Worm (Caenorhabditis elegans) whole organism, L4 larva: ENCODE data around the gene T27D12.6.

Experiments used
- D1046.2 ChIP-seq: fragments of 200-800 bp; sonication (Bioruptor generic); IDR thresholded peaks from 2 replicates; pipeline ENCODE4 v1.3.6; 2022; ENCODE audit warnings: missing genetic modification characterization, missing compliant biosample characterization
- F10B5.3 ChIP-seq: sonication (generic microtip); optimal IDR thresholded peaks from 2 replicates; lab custom pipeline; 2016; ENCODE audit warnings: mild to moderate bottlenecking, missing genetic modification characterization, missing compliant biosample characterization
- T20F7.1 ChIP-seq: fragments of 200-800 bp; sonication (Bioruptor generic); optimal IDR thresholded peaks from 2 replicates; lab custom pipeline; 2018; ENCODE audit warnings: mild to moderate bottlenecking, missing genetic modification characterization, missing compliant biosample characterization
- Y48G9A.11 ChIP-seq: fragments of 200-800 bp; sonication (Bioruptor generic); IDR thresholded peaks from 2 replicates; pipeline ENCODE4 v1.3.6; 2022; ENCODE audit warnings: missing genetic modification reagents, missing genetic modification characterization, missing compliant biosample characterization
- Y5F2A.4 ChIP-seq: fragments of 200-800 bp; sonication (Bioruptor generic); optimal IDR thresholded peaks from 2 replicates; lab custom pipeline; 2018; ENCODE audit warnings: mild to moderate bottlenecking, missing genetic modification characterization, missing compliant biosample characterization
- aly-2 ChIP-seq: sonication (generic microtip); optimal IDR thresholded peaks from 2 replicates; lab custom pipeline; 2018; ENCODE audit warnings: missing biosample characterization, missing genetic modification characterization
- arid-1 ChIP-seq: fragments of 200-800 bp; sonication (Bioruptor generic); conservative IDR thresholded peaks from 2 replicates; pipeline ENCODE4 v1.3.6; 2022; ENCODE audit warnings: missing genetic modification reagents, missing genetic modification characterization, missing compliant biosample characterization
- ceh-20 ChIP-seq: fragments of 200-800 bp; sonication (Bioruptor generic); IDR thresholded peaks from 2 replicates; pipeline ENCODE4 v1.3.6; 2022; ENCODE audit warnings: missing genetic modification reagents, missing genetic modification characterization, missing compliant biosample characterization
- ceh-32 ChIP-seq: sonication (generic microtip); optimal IDR thresholded peaks from 2 replicates; lab custom pipeline; 2016; ENCODE audit warnings: mild to moderate bottlenecking, missing genetic modification characterization, missing compliant biosample characterization; ENCODE audit not compliant: poor library complexity
- ceh-44 ChIP-seq: fragments of 200-800 bp; sonication (Bioruptor generic); IDR thresholded peaks from 2 replicates; pipeline ENCODE4 v1.3.6; 2022; ENCODE audit warnings: missing genetic modification reagents, missing genetic modification characterization, missing compliant biosample characterization
- ceh-82 ChIP-seq: sonication (generic microtip); optimal IDR thresholded peaks from 2 replicates; lab custom pipeline; 2017; ENCODE audit warnings: missing biosample characterization, missing genetic modification characterization
- cey-2 ChIP-seq: sonication (generic microtip); optimal IDR thresholded peaks from 3 replicates; lab custom pipeline; 2017; ENCODE audit warnings: missing genetic modification characterization, mild to moderate bottlenecking, missing compliant biosample characterization, antibody characterized with exemption, borderline replicate concordance; ENCODE audit not compliant: insufficient read depth
- dpl-1 ChIP-seq: fragments of 150-350 bp; optimal IDR thresholded peaks from 2 replicates; lab custom pipeline; 2014; ENCODE audit warnings: missing biosample characterization, missing genetic modification reagents, missing genetic modification characterization
- hif-1 ChIP-seq, 2 experiments: sonication (generic microtip); optimal IDR thresholded peaks; 2 replicates each; lab custom pipeline; 2016 to 2017; ENCODE audit warnings: missing compliant biosample characterization in 2 of 2, missing genetic modification characterization in 2 of 2, missing genetic modification reagents in 2 of 2, missing genotype in 2 of 2, mild to moderate bottlenecking in 1 of 2
- hlh-11 ChIP-seq: fragments of 200-800 bp; sonication (Bioruptor generic); optimal IDR thresholded peaks from 2 replicates; lab custom pipeline; 2018; ENCODE audit warnings: mild to moderate bottlenecking, missing genetic modification characterization, missing compliant biosample characterization
- hmg-1.1 ChIP-seq: fragments of 200-800 bp; sonication (Bioruptor generic); IDR thresholded peaks from 2 replicates; pipeline ENCODE4 v1.3.6; 2022; ENCODE audit warnings: missing genetic modification reagents, missing genetic modification characterization, missing compliant biosample characterization
- lin-38 ChIP-seq: fragments of 200-800 bp; sonication (Bioruptor generic); IDR thresholded peaks from 2 replicates; pipeline ENCODE4 v1.3.6; 2022; ENCODE audit warnings: missing genetic modification reagents, missing genetic modification characterization, missing compliant biosample characterization
- lin-39 ChIP-seq: fragments of 150-350 bp; optimal IDR thresholded peaks from 2 replicates; lab custom pipeline; 2014; ENCODE audit warnings: missing biosample characterization, missing genetic modification reagents, missing genetic modification characterization
- lsy-2 ChIP-seq, 2 experiments: fragments of 150-350 bp in 1 of 2; sonication (generic microtip) in 1 of 2; optimal IDR thresholded peaks; 2 replicates each; lab custom pipeline; 2014 to 2017; ENCODE audit warnings: missing biosample characterization in 2 of 2, missing genetic modification characterization in 2 of 2
- madf-5 ChIP-seq, 2 experiments: fragments of 200-800 bp; sonication (Bioruptor generic); IDR thresholded peaks; 2 replicates each; pipeline ENCODE4 v1.3.6; 2022; ENCODE audit warnings: missing compliant biosample characterization in 2 of 2, missing genetic modification characterization in 2 of 2
- mep-1 ChIP-seq: fragments of 150-350 bp; sonication (generic microtip); optimal IDR thresholded peaks from 3 replicates; lab custom pipeline; 2014; ENCODE audit warnings: missing biosample characterization, missing genetic modification characterization
- nhr-111 ChIP-seq: fragments of 200-800 bp; sonication (Bioruptor generic); optimal IDR thresholded peaks from 2 replicates; lab custom pipeline; 2018; ENCODE audit warnings: mild to moderate bottlenecking, missing genetic modification characterization, missing compliant biosample characterization
- nhr-237 ChIP-seq: sonication (generic microtip); optimal IDR thresholded peaks from 2 replicates; lab custom pipeline; 2017; ENCODE audit warnings: missing biosample characterization, missing genetic modification characterization
- pha-4 ChIP-seq, 2 experiments: fragments of 150-350 bp in 1 of 2; fragments of 200-800 bp in 1 of 2; sonication (Bioruptor generic) in 1 of 2; IDR thresholded peaks in 1 of 2; optimal IDR thresholded peaks in 1 of 2; 2 replicates each; pipeline versions ENCODE4 v1.3.6 to Lab custom; 2014 to 2022; ENCODE audit warnings: missing genetic modification characterization in 2 of 2, missing genetic modification reagents in 2 of 2, missing biosample characterization in 1 of 2, missing compliant biosample characterization in 1 of 2
- php-3 ChIP-seq: fragments of 200-800 bp; sonication (Bioruptor generic); IDR thresholded peaks from 2 replicates; pipeline ENCODE4 v1.3.6; 2022; ENCODE audit warnings: missing genetic modification reagents, missing genetic modification characterization, missing compliant biosample characterization
- pqm-1 ChIP-seq: sonication (generic microtip); optimal IDR thresholded peaks from 2 replicates; lab custom pipeline; 2017; ENCODE audit warnings: missing biosample characterization, missing genetic modification characterization
- set-16 ChIP-seq: fragments of 200-800 bp; sonication (Bioruptor generic); IDR thresholded peaks from 2 replicates; pipeline ENCODE4 v1.3.6; 2022; ENCODE audit warnings: missing genetic modification reagents, missing genetic modification characterization, missing compliant biosample characterization
- skn-1 ChIP-seq: fragments of 150-350 bp; optimal IDR thresholded peaks from 2 replicates; lab custom pipeline; 2014; ENCODE audit warnings: missing biosample characterization, missing genetic modification characterization
- spr-1 ChIP-seq: sonication (generic microtip); optimal IDR thresholded peaks from 2 replicates; lab custom pipeline; 2016; ENCODE audit warnings: mild to moderate bottlenecking, missing genetic modification characterization, missing compliant biosample characterization
- tag-97 ChIP-seq: fragments of 200-800 bp; sonication (Bioruptor generic); IDR thresholded peaks from 2 replicates; pipeline ENCODE4 v1.3.6; 2022; ENCODE audit warnings: missing genetic modification characterization, missing compliant biosample characterization
- unc-62 ChIP-seq, 3 experiments: fragments of 150-350 bp in 1 of 3; sonication (generic microtip); optimal IDR thresholded peaks in 2 of 3; peaks in 1 of 3; 1 replicate in 1 of 3; 2 replicates in 2 of 3; lab custom pipeline; 2014 to 2017; ENCODE audit warnings: missing biosample characterization in 3 of 3, missing genetic modification characterization in 3 of 3, missing genetic modification reagents in 3 of 3, missing genotype in 1 of 3
- zfp-3 ChIP-seq: fragments of 200-800 bp; sonication (Bioruptor generic); conservative IDR thresholded peaks from 2 replicates; pipeline ENCODE4 v1.3.6; 2022; ENCODE audit warnings: missing genetic modification reagents, missing genetic modification characterization, missing compliant biosample characterization
- zip-11 ChIP-seq: fragments of 200-800 bp; sonication (Bioruptor generic); IDR thresholded peaks from 2 replicates; pipeline ENCODE4 v1.3.6; 2022; ENCODE audit warnings: missing genetic modification characterization, missing compliant biosample characterization

The T27D12.6 gene

DNA sequence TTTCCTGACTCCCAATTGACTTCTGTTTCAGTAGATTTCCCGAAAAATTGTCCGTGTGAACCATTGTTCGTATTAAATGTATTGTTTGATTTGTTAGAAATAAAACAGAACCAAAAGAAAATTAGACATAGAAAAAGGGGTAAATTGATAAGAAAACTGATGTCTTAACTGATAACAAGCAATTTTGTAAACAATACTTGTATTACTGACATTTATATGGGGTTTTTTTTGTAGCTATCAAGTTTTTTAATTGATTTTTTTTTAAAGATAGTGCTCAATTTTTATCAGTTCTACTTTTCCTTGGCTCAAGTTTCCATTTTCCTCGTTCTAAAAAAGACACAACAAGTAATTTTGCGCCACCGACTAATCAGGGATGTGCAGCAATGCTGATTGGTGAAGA lies 38.1 kb upstream of the T27D12.6 start (continued):
- no peak for TF ChIP-seq ceh-20 (GFP tag; lab: Robert Waterston, UW)
- TF ChIP-seq tag-97 (GFP tag; lab: Robert Waterston, UW), result no peak
- TF ChIP-seq hif-1 (tag; optimal IDR thresholded peaks at IDR 0.05; lab: Kevin White, UChicago), result no peak
- TF ChIP-seq T20F7.1 (GFP tag; lab: Kevin White, UChicago), result no peak
- TF ChIP-seq dpl-1 (GFP tag; lab: Kevin White, UChicago), result no peak
- TF ChIP-seq, all 104 proteins: peak for 7

DNA sequence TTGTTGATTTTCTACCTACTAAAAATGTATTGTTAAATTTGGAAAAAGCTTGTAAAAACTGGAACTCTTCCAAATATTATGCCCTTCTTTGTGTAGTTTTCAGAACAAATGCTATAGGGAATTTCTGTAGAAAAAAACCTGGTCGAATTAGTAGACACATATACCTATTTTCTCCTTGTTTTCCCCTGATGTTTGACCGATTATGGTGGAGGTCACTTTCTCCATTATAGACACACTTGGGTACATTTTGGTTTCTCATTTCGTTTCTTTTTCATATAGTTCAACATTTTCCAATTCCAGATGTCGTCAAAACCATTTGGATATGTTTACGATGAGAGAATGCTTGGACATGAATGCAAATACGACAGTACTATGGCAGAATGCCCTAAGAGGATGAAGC lies 36.6 kb upstream of the T27D12.6 start, which contains the start of gene hda-5:
Gene hda-5 (plus strand): TSS at position 301 of the 400 bp plus-strand sequence.
- no peak for TF ChIP-seq lin-39 (tag; lab: Kevin White, UChicago)
- peak in 1 of 2 experiments; percentile 11 for TF ChIP-seq unc-62 (GFP tag; optimal IDR thresholded peaks at IDR 0.05 in 1 of 2; lab: Kevin White, UChicago)
- TF ChIP-seq unc-62 (tag; optimal IDR thresholded peaks at IDR 0.05; lab: Kevin White, UChicago), result no peak
- TF ChIP-seq cey-2 (tag; lab: Kevin White, UChicago), result no peak
- no peak for TF ChIP-seq ceh-32 (tag; lab: Kevin White, UChicago)

DNA sequence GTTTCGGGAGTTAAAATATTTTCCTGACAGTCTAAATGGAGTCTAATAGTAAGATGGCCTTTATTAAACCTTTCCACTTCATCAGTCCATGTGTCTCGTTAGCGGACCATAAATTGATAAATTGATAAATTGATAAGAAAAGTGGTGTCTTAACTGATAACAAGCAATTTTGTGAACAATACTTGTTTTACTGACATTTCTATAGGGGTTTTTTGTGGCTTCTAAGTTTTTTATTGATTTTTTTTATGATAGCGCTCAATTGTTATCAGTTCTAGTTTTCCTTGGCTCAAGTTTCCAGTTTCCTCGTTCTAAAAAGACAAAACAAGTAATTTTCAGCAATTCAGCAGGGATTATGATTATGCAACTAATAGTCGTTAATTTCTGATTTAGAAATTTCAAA lies 32.9 kb upstream of the T27D12.6 start, which contains the start of gene F43G6.17:
Gene F43G6.17 (plus strand): TSS at position 301 of the 400 bp plus-strand sequence.
- TF ChIP-seq hmg-1.1 (GFP tag; lab: Robert Waterston, UW) (no peak), madf-5 (GFP tag; IDR thresholded peaks at IDR 0.05; lab: Robert Waterston, UW) (no peak), pqm-1 (tag; lab: Kevin White, UChicago) (peak; percentile 3)

DNA sequence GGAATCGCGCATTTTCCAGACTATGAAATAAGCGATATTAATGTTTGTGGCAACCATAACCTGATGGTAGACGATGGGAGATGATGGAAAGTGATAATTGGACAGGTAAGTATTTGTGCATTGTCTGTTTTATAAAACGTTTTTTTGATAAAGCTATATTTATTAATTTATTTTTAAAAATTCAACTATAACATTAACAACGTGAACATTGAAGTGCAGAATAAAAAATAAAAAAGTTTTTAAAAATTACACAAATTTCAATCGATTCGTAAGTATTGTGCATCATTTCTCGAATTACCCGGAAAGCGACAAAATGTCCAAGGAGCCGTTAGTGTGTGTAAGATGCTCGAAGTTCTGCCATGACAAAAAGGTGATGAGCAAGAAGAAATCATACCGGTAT lies 29.1 kb upstream of the T27D12.6 start, which contains the start of gene jmjd-1.1:
Gene jmjd-1.1 (plus strand): TSS at position 301 of the 400 bp plus-strand sequence.
- TF ChIP-seq nhr-111 (GFP tag; lab: Kevin White, UChicago), result no peak
- no peak for TF ChIP-seq php-3 (GFP tag; lab: Robert Waterston, UW)
- no peak for TF ChIP-seq mep-1 (tag; lab: Kevin White, UChicago)
- TF ChIP-seq zip-11, result no peak
- no peak for TF ChIP-seq F10B5.3 (tag; lab: Kevin White, UChicago)
- no peak for TF ChIP-seq skn-1 (tag; lab: Kevin White, UChicago)
- TF ChIP-seq hlh-11 (tag; lab: Kevin White, UChicago), result no peak
- TF ChIP-seq lin-39 (tag; lab: Kevin White, UChicago), result no peak
- TF ChIP-seq ceh-44 (GFP tag; lab: Robert Waterston, UW), result no peak
- TF ChIP-seq lin-38 (GFP tag; lab: Robert Waterston, UW), result no peak
- no peak for TF ChIP-seq set-16 (GFP tag; lab: Robert Waterston, UW)
- no peak for TF ChIP-seq aly-2 (tag; lab: Kevin White, UChicago)
- no peak for TF ChIP-seq Y5F2A.4 (GFP tag; lab: Kevin White, UChicago)
- TF ChIP-seq ceh-82 (tag; lab: Kevin White, UChicago), result no peak
- no peak for TF ChIP-seq D1046.2

DNA sequence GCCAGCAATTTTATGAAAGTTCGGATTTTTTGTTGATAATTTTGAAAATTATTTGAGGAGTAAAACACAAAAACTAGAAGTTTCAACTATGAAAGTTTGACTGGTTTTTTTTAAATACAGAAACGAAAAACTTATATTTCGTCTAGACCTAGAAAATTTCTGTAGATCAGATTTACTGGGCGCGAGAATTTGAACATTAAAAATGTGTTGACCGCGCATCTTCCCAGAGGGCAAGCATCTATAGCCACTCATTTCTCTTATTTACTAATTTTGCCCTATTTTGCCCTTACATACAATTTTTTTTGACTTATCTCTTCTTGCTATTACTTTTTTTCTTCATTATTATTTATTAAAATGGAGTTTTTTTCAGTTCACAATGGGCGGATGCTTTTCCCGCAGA lies 26.3 kb upstream of the T27D12.6 start, which contains the start of gene F43G6.10:
Gene F43G6.10 (plus strand): TSS at position 371 of the 400 bp plus-strand sequence.
- no peak for TF ChIP-seq ceh-20 (GFP tag; lab: Robert Waterston, UW)
- TF ChIP-seq spr-1 (tag; lab: Kevin White, UChicago), result no peak
- TF ChIP-seq lsy-2 (tag; optimal IDR thresholded peaks at IDR 0.05; lab: Kevin White, UChicago), result no peak
- TF ChIP-seq ceh-44 (GFP tag; lab: Robert Waterston, UW), result no peak
- TF ChIP-seq arid-1 (GFP tag; lab: Robert Waterston, UW), result no peak
- no peak for TF ChIP-seq zfp-3
- no peak for TF ChIP-seq nhr-237
- TF ChIP-seq pha-4 (GFP tag; IDR thresholded peaks at IDR 0.05; lab: Robert Waterston, UW), result no peak
- no peak for TF ChIP-seq pha-4 (tag; optimal IDR thresholded peaks at IDR 0.05; lab: Kevin White, UChicago)
- no peak for TF ChIP-seq D1046.2
- no peak for TF ChIP-seq unc-62 (GFP tag; optimal IDR thresholded peaks at IDR 0.05 in 1 of 2; lab: Kevin White, UChicago)
- no peak for TF ChIP-seq unc-62 (tag; optimal IDR thresholded peaks at IDR 0.05; lab: Kevin White, UChicago)
- no peak for TF ChIP-seq Y48G9A.11 (GFP tag; lab: Robert Waterston, UW)
